Fruit fly (Drosophila melanogaster): Measurements from ENCODE around the gene CG15365.
A peak's percentile ranks its signal among the peaks of the same experiment; 100 is the strongest.

CG15365 gene

dm6 chrX:9109072-9109844 is 41.5 kb upstream of the CG15365 start (continued):
- peak; percentile 57 for TF ChIP-seq net (GFP tag; optimal IDR thresholded peaks at IDR 0.05)
- TF ChIP-seq fd59A (GFP tag; optimal IDR thresholded peaks at IDR 0.05), result no peak
- TF ChIP-seq dsx (GFP tag; optimal IDR thresholded peaks at IDR 0.05; ENCODE audit: poor library complexity, severe bottlenecking), result no peak
- no peak for TF ChIP-seq Hr4 (GFP tag; optimal IDR thresholded peaks at IDR 0.05)
- TF ChIP-seq CG8319 (GFP tag; optimal IDR thresholded peaks at IDR 0.05), result peak; percentile 16
- TF ChIP-seq Sox14 (GFP tag; optimal IDR thresholded peaks at IDR 0.05), result peak; percentile 65
- TF ChIP-seq acj6 (GFP tag; optimal IDR thresholded peaks at IDR 0.05), result peak; percentile 47
- TF ChIP-seq spab (GFP tag; optimal IDR thresholded peaks at IDR 0.05), result no peak
- peak; percentile 22; the same call in 1 of the 3 replicates for TF ChIP-seq CG6163 (GFP tag; IDR thresholded peaks at IDR 0.05)
- peak; percentile 59 for TF ChIP-seq esn (GFP tag; optimal IDR thresholded peaks at IDR 0.05)
- peak; percentile 57 for TF ChIP-seq CG10631 (GFP tag; optimal IDR thresholded peaks at IDR 0.05)
- peak; percentile 9 for TF ChIP-seq dac (GFP tag; optimal IDR thresholded peaks at IDR 0.05)
- no peak for TF ChIP-seq OdsH (GFP tag; optimal IDR thresholded peaks at IDR 0.05)
- TF ChIP-seq Smox (GFP tag; optimal IDR thresholded peaks at IDR 0.05), result peak; percentile 66
- no peak for TF ChIP-seq fd85E (GFP tag; optimal IDR thresholded peaks at IDR 0.05)
- TF ChIP-seq CG11294 (GFP tag; IDR thresholded peaks at IDR 0.05), result no peak
- TF ChIP-seq cyc (GFP tag; optimal IDR thresholded peaks at IDR 0.05), result peak; percentile 61
- TF ChIP-seq CG3032 (tag; optimal IDR thresholded peaks at IDR 0.05), result peak; percentile 48
- TF ChIP-seq CG4318 (GFP tag; optimal IDR thresholded peaks at IDR 0.05), result no peak
- peak; percentile 39 for TF ChIP-seq CG11762 (GFP tag; optimal IDR thresholded peaks at IDR 0.05; ENCODE audit: insufficient read depth)
- TF ChIP-seq Gug (GFP tag; IDR thresholded peaks at IDR 0.05), result peak; percentile 18; the same call in 1 of the 2 replicates
- peak; percentile 37 for TF ChIP-seq CG11902 (GFP tag; optimal IDR thresholded peaks at IDR 0.05)

dm6 chrX:9108387-9108786 is 40.6 kb upstream of the CG15365 start, which contains the start of gene AP-1gamma:
TSS of gene AP-1gamma (plus strand) at chrX:9108691.
- TF ChIP-seq Met (GFP tag; optimal IDR thresholded peaks at IDR 0.05) (no peak), vri (GFP tag; optimal IDR thresholded peaks at IDR 0.05) (peak; percentile 22)

dm6 chrX:9106775-9107283 is 39.0 kb upstream of the CG15365 start, which contains the start of gene Arfrp1:
TSS of gene Arfrp1 (plus strand) at chrX:9107069.
- TF ChIP-seq Eip78C (GFP tag), result peak; percentile 70
- peak; percentile 41 for TF ChIP-seq CG3032 (tag; optimal IDR thresholded peaks at IDR 0.05)
- peak; percentile 15 for TF ChIP-seq CG31627 (GFP tag; optimal IDR thresholded peaks at IDR 0.05)
- peak; percentile 56 for TF ChIP-seq svp (GFP tag)
- TF ChIP-seq Ets21C (GFP tag; optimal IDR thresholded peaks at IDR 0.05), result no peak
- TF ChIP-seq Sox15 (GFP tag; optimal IDR thresholded peaks at IDR 0.05), result peak; percentile 8
- TF ChIP-seq esn (GFP tag; optimal IDR thresholded peaks at IDR 0.05), result peak; percentile 49
- TF ChIP-seq topi (GFP tag; optimal IDR thresholded peaks at IDR 0.05), result peak; percentile 6
- peak; percentile 13 for TF ChIP-seq Sox14 (GFP tag; optimal IDR thresholded peaks at IDR 0.05)
- no peak for TF ChIP-seq Lpt (GFP tag; optimal IDR thresholded peaks at IDR 0.05)
- TF ChIP-seq dsx (GFP tag; optimal IDR thresholded peaks at IDR 0.05; ENCODE audit: poor library complexity, severe bottlenecking), result peak; percentile 60
- TF ChIP-seq Sox102F (GFP tag; optimal IDR thresholded peaks at IDR 0.05), result no peak
- peak; percentile 62 for TF ChIP-seq fkh (GFP tag; optimal IDR thresholded peaks at IDR 0.05)
- TF ChIP-seq CG15336 (GFP tag; IDR thresholded peaks at IDR 0.05), result no peak
- TF ChIP-seq lz (GFP tag; optimal IDR thresholded peaks at IDR 0.05), result peak; percentile 9
- TF ChIP-seq achi (GFP tag; optimal IDR thresholded peaks at IDR 0.05), result peak; percentile 78
